Worm (Caenorhabditis elegans): ENCODE data around the gene col-160.

ce11 chrV:13202127-13202610 is at the start of gene col-160, which contains the start of gene col-159:
- no peak for TF ChIP-seq ref-1 (GFP tag; conservative IDR thresholded peaks at IDR 0.05)
- no peak for TF ChIP-seq klf-2 (GFP tag; conservative IDR thresholded peaks at IDR 0.05)
- no peak for TF ChIP-seq T22C8.4 (GFP tag; IDR thresholded peaks at IDR 0.05)
- no peak for TF ChIP-seq flt-1 (GFP tag; IDR thresholded peaks at IDR 0.05)

All from whole organism, midembryonic.